Fruit fly (Drosophila melanogaster) whole organism, embryonic: ENCODE measurements around the gene CG14326.

Experiments used
- Aef1 ChIP-seq: fragments of 200-800 bp; sonication (Bioruptor generic); IDR thresholded peaks from 3 replicates; pipeline ENCODE4 v1.3.6; 2022; ENCODE audit warnings: missing biosample characterization, missing genetic modification characterization
- Bdp1 ChIP-seq: fragments of 200-800 bp; sonication (Bioruptor generic); optimal IDR thresholded peaks from 3 replicates; lab custom pipeline; 2016; ENCODE audit warnings: missing biosample characterization, missing genetic modification characterization
- Blimp-1 ChIP-seq: fragments of 200-800 bp; sonication (Bioruptor generic); optimal IDR thresholded peaks from 3 replicates; lab custom pipeline; 2018; ENCODE audit warnings: missing biosample characterization, missing genetic modification characterization, mild to moderate bottlenecking, moderate library complexity, missing genetic modification reagents
- CG10209 ChIP-seq: fragments of 200-800 bp; sonication (Bioruptor generic); optimal IDR thresholded peaks from 3 replicates; lab custom pipeline; 2017; ENCODE audit warnings: missing biosample characterization, mild to moderate bottlenecking, missing genetic modification characterization, missing genetic modification reagents
- CG10366 ChIP-seq: fragments of 200-800 bp; sonication (Bioruptor generic); IDR thresholded peaks from 2 replicates; pipeline ENCODE4 v1.3.6; 2022; ENCODE audit warnings: missing biosample characterization, missing genetic modification characterization
- CG10565 ChIP-seq: fragments of 200-800 bp; sonication (Bioruptor generic); optimal IDR thresholded peaks from 3 replicates; lab custom pipeline; 2016; ENCODE audit warnings: missing biosample characterization, mild to moderate bottlenecking, missing genetic modification characterization
- CG10654 ChIP-seq: fragments of 200-800 bp; sonication (Bioruptor generic); optimal IDR thresholded peaks from 2 replicates; lab custom pipeline; 2016; ENCODE audit warnings: missing biosample characterization, missing genetic modification characterization
- CG11723 ChIP-seq: fragments of 200-800 bp; sonication (Bioruptor generic); optimal IDR thresholded peaks from 2 replicates; lab custom pipeline; 2017; ENCODE audit warnings: missing biosample characterization, mild to moderate bottlenecking, missing genetic modification characterization
- CG13287 ChIP-seq: fragments of 200-800 bp; sonication (Bioruptor generic); IDR thresholded peaks from 2 replicates; pipeline ENCODE4 v1.3.6; 2022; ENCODE audit warnings: missing biosample characterization, missing genetic modification characterization; ENCODE audit not compliant: partially characterized antibody
- CG13624 ChIP-seq: fragments of 200-800 bp; sonication (Bioruptor generic); optimal IDR thresholded peaks from 2 replicates; lab custom pipeline; 2016; ENCODE audit warnings: missing biosample characterization, missing genetic modification characterization
- CG14014 ChIP-seq: fragments of 200-800 bp; sonication (Bioruptor generic); IDR thresholded peaks from 2 replicates; pipeline ENCODE4 v1.3.6; 2022; ENCODE audit warnings: missing biosample characterization, missing genetic modification characterization
- CG15011 ChIP-seq: fragments of 200-800 bp; sonication (Bioruptor generic); optimal IDR thresholded peaks from 3 replicates; lab custom pipeline; 2018; ENCODE audit warnings: missing biosample characterization, mild to moderate bottlenecking, missing genetic modification characterization
- CG15514 ChIP-seq: fragments of 200-800 bp; sonication (Bioruptor generic); optimal IDR thresholded peaks from 3 replicates; lab custom pipeline; 2017; ENCODE audit warnings: missing biosample characterization, missing genetic modification characterization, mild to moderate bottlenecking, moderate library complexity, missing genetic modification reagents
- CG17328 ChIP-seq: fragments of 200-800 bp; sonication (Bioruptor generic); IDR thresholded peaks from 2 replicates; pipeline ENCODE4 v1.3.6; 2022; ENCODE audit warnings: missing biosample characterization, missing genetic modification characterization
- CG18476 ChIP-seq: fragments of 200-800 bp; sonication (Bioruptor generic); optimal IDR thresholded peaks from 2 replicates; lab custom pipeline; 2016; ENCODE audit warnings: missing biosample characterization, mild to moderate bottlenecking, missing genetic modification characterization
- CG2116 ChIP-seq: fragments of 200-800 bp; sonication (Bioruptor generic); optimal IDR thresholded peaks from 3 replicates; lab custom pipeline; 2018; ENCODE audit warnings: missing biosample characterization, mild to moderate bottlenecking, missing genetic modification characterization
- CG2889 ChIP-seq: fragments of 200-800 bp; sonication (Bioruptor generic); IDR thresholded peaks from 3 replicates; pipeline ENCODE4 v1.3.6; 2022; ENCODE audit warnings: missing biosample characterization, missing genetic modification characterization
- CG4424 ChIP-seq: fragments of 200-800 bp; sonication (Bioruptor generic); optimal IDR thresholded peaks from 3 replicates; lab custom pipeline; 2016; ENCODE audit warnings: missing biosample characterization, missing genetic modification characterization
- CG6254 ChIP-seq: fragments of 200-800 bp; sonication (Bioruptor generic); optimal IDR thresholded peaks from 3 replicates; lab custom pipeline; 2017; ENCODE audit warnings: mild to moderate bottlenecking, missing biosample characterization, missing genetic modification reagents, missing genetic modification characterization
- CG6272 ChIP-seq: fragments of 200-800 bp; sonication (Bioruptor generic); IDR thresholded peaks from 2 replicates; pipeline ENCODE4 v1.3.6; 2022; ENCODE audit warnings: missing biosample characterization, missing genetic modification characterization
- CG7839 ChIP-seq: fragments of 200-800 bp; sonication (Bioruptor generic); optimal IDR thresholded peaks from 3 replicates; lab custom pipeline; 2018; ENCODE audit warnings: missing biosample characterization, mild to moderate bottlenecking, missing genetic modification characterization, moderate library complexity
- CG8281 ChIP-seq: fragments of 200-800 bp; sonication (Bioruptor generic); optimal IDR thresholded peaks from 2 replicates; lab custom pipeline; 2018; ENCODE audit warnings: missing biosample characterization, mild to moderate bottlenecking, missing genetic modification characterization, moderate library complexity
- CG8944 ChIP-seq: fragments of 200-800 bp; sonication (Bioruptor generic); optimal IDR thresholded peaks from 3 replicates; lab custom pipeline; 2016; ENCODE audit warnings: missing biosample characterization, missing genetic modification characterization
- D ChIP-seq, 2 experiments: fragments of 200-800 bp in 1 of 2; fragments of >200 bp in 1 of 2; sonication (Bioruptor generic) in 1 of 2; optimal IDR thresholded peaks; 2 replicates in 1 of 2; 3 replicates in 1 of 2; lab custom pipeline; 2017; ENCODE audit warnings: mild to moderate bottlenecking in 1 of 2, missing biosample characterization in 1 of 2, missing genetic modification characterization in 1 of 2, missing genetic modification reagents in 1 of 2
- Dp ChIP-seq: fragments of 200-800 bp; sonication (Bioruptor generic); optimal IDR thresholded peaks from 2 replicates; lab custom pipeline; 2018; ENCODE audit warnings: missing biosample characterization, mild to moderate bottlenecking, missing genetic modification characterization, moderate library complexity
- E2f2 ChIP-seq: fragments of 200-800 bp; sonication (Bioruptor generic); IDR thresholded peaks from 2 replicates; pipeline ENCODE4 v1.3.6; 2022; ENCODE audit warnings: missing biosample characterization, missing genetic modification characterization
- Hr39 ChIP-seq: fragments of >200 bp; optimal IDR thresholded peaks from 2 replicates; lab custom pipeline; 2017
- Hr51 ChIP-seq, 2 experiments: fragments of 200-800 bp; sonication (Bioruptor generic); optimal IDR thresholded peaks; 2 replicates in 1 of 2; 3 replicates in 1 of 2; lab custom pipeline; 2016 to 2018; ENCODE audit warnings: missing biosample characterization in 2 of 2, missing genetic modification characterization in 2 of 2, mild to moderate bottlenecking in 1 of 2, moderate library complexity in 1 of 2
- Med ChIP-seq: fragments of 200-800 bp; sonication (Bioruptor generic); peaks from one replicate; lab custom pipeline; 2016; ENCODE audit warnings: missing biosample characterization, missing genetic modification characterization, mild to moderate bottlenecking, inconsistent platforms, moderate library complexity
- Rx ChIP-seq: fragments of 200-800 bp; sonication (Bioruptor generic); IDR thresholded peaks from 2 replicates; pipeline ENCODE4 v1.3.6; 2022; ENCODE audit warnings: missing biosample characterization, missing genetic modification characterization
- ab ChIP-seq: fragments of 200-800 bp; sonication (Bioruptor generic); optimal IDR thresholded peaks from 2 replicates; lab custom pipeline; 2016; ENCODE audit warnings: missing biosample characterization, missing genetic modification characterization
- crc ChIP-seq: fragments of 200-800 bp; sonication (Bioruptor generic); optimal IDR thresholded peaks from 2 replicates; lab custom pipeline; 2016; ENCODE audit warnings: missing biosample characterization, missing genetic modification characterization
- danr ChIP-seq: fragments of 200-800 bp; sonication (Bioruptor generic); IDR thresholded peaks from 2 replicates; pipeline ENCODE4 v1.3.6; 2022; ENCODE audit warnings: missing biosample characterization, missing genetic modification characterization
- disco-r ChIP-seq: fragments of 200-800 bp; sonication (Bioruptor generic); optimal IDR thresholded peaks from 2 replicates; lab custom pipeline; 2016; ENCODE audit warnings: missing biosample characterization, missing genetic modification characterization
- dm ChIP-seq: fragments of 200-800 bp; sonication (Bioruptor generic); optimal IDR thresholded peaks from 3 replicates; lab custom pipeline; 2016; ENCODE audit warnings: missing biosample characterization, missing genetic modification characterization
- dmrt11E ChIP-seq: fragments of 200-800 bp; sonication (Bioruptor generic); optimal IDR thresholded peaks from 3 replicates; lab custom pipeline; 2018; ENCODE audit warnings: missing biosample characterization, mild to moderate bottlenecking, missing genetic modification characterization, moderate library complexity
- fd96Cb ChIP-seq: fragments of 200-800 bp; sonication (Bioruptor generic); optimal IDR thresholded peaks from 2 replicates; lab custom pipeline; 2018; ENCODE audit warnings: missing biosample characterization, mild to moderate bottlenecking, missing genetic modification characterization, moderate library complexity
- gsb ChIP-seq: fragments of 200-800 bp; sonication (Bioruptor generic); IDR thresholded peaks from 2 replicates; pipeline ENCODE4 v1.3.6; 2022; ENCODE audit warnings: missing biosample characterization, missing genetic modification characterization
- lmd ChIP-seq: fragments of 200-800 bp; sonication (Bioruptor generic); IDR thresholded peaks from 2 replicates; pipeline ENCODE4 v1.3.6; 2022; ENCODE audit warnings: missing biosample characterization, missing genetic modification characterization
- nom ChIP-seq: fragments of 200-800 bp; sonication (Bioruptor generic); optimal IDR thresholded peaks from 2 replicates; lab custom pipeline; 2017; ENCODE audit warnings: missing biosample characterization, missing genetic modification characterization, mild to moderate bottlenecking, moderate library complexity, missing genetic modification reagents
- onecut ChIP-seq: fragments of 200-800 bp; sonication (Bioruptor generic); IDR thresholded peaks from 2 replicates; pipeline ENCODE4 v1.3.6; 2022; ENCODE audit warnings: missing biosample characterization, missing genetic modification characterization
- peb ChIP-seq: fragments of 200-800 bp; sonication (Bioruptor generic); IDR thresholded peaks from 2 replicates; pipeline ENCODE4 v1.3.6; 2022; ENCODE audit warnings: missing biosample characterization, missing genetic modification characterization
- pum ChIP-seq: fragments of 200-800 bp; sonication (Bioruptor generic); optimal IDR thresholded peaks from 2 replicates; lab custom pipeline; 2016; ENCODE audit warnings: missing biosample characterization, missing genetic modification characterization
- ro ChIP-seq: fragments of 200-800 bp; sonication (Bioruptor generic); IDR thresholded peaks from 2 replicates; pipeline ENCODE4 v1.3.6; 2022; ENCODE audit warnings: missing biosample characterization, missing genetic modification characterization
- seq ChIP-seq: fragments of 200-800 bp; sonication (Bioruptor generic); IDR thresholded peaks from 2 replicates; pipeline ENCODE4 v1.3.6; 2022; ENCODE audit warnings: missing biosample characterization, missing genetic modification characterization
- sqz ChIP-seq: fragments of 200-800 bp; sonication (Bioruptor generic); optimal IDR thresholded peaks from 3 replicates; lab custom pipeline; 2018; ENCODE audit warnings: missing biosample characterization, mild to moderate bottlenecking, missing genetic modification characterization
- sr ChIP-seq: fragments of 200-800 bp; sonication (Bioruptor generic); IDR thresholded peaks from 3 replicates; pipeline ENCODE4 v1.3.6; 2022; ENCODE audit warnings: missing biosample characterization, missing genetic modification characterization
- stc ChIP-seq: fragments of 200-800 bp; sonication (Bioruptor generic); IDR thresholded peaks from 2 replicates; pipeline ENCODE4 v1.3.6; 2022; ENCODE audit warnings: missing biosample characterization, missing genetic modification characterization
- wek ChIP-seq: fragments of 200-800 bp; sonication (Bioruptor generic); optimal IDR thresholded peaks from 3 replicates; lab custom pipeline; 2018; ENCODE audit warnings: missing biosample characterization, mild to moderate bottlenecking, missing genetic modification characterization, moderate library complexity

Gene CG14326

dm6 chr3R:17646102-17647050, 27.5 kb downstream of the CG14326 start (continued):
- TF ChIP-seq CG6272 (GFP tag; lab: Robert Waterston, UW), result 0 out of 2 replicates have a peak, but pooled peaks have one; percentile 15
- TF ChIP-seq CG14014 (GFP tag; lab: Robert Waterston, UW), result no peak
- no peak for TF ChIP-seq CG10209 (GFP tag; lab: Kevin White, UChicago)
- TF ChIP-seq CG13624, result peak; percentile 33
- no peak for TF ChIP-seq CG10366 (GFP tag; lab: Robert Waterston, UW)
- TF ChIP-seq CG2889 (GFP tag; lab: Robert Waterston, UW), result no peak
- no peak for TF ChIP-seq CG8281 (tag; lab: Kevin White, UChicago)
- no peak for TF ChIP-seq peb (GFP tag; lab: Robert Waterston, UW)
- no peak for TF ChIP-seq ab (GFP tag; lab: Kevin White, UChicago)
- TF ChIP-seq gsb, result no peak
- no peak for TF ChIP-seq lmd (GFP tag; lab: Robert Waterston, UW)
- TF ChIP-seq Rx (GFP tag; lab: Robert Waterston, UW), result no peak
- no peak for TF ChIP-seq onecut
- TF ChIP-seq CG15514, result no peak
- no peak for TF ChIP-seq D (optimal IDR thresholded peaks at IDR 0.05; lab: Kevin White, UChicago)
- no peak for TF ChIP-seq D (GFP tag; optimal IDR thresholded peaks at IDR 0.05; lab: Kevin White, UChicago)
- no peak for TF ChIP-seq CG15011 (GFP tag; lab: Kevin White, UChicago)
- TF ChIP-seq CG7839 (tag; lab: Kevin White, UChicago), result no peak
- no peak for TF ChIP-seq fd96Cb (tag; lab: Kevin White, UChicago)
- no peak for TF ChIP-seq stc (GFP tag; lab: Robert Waterston, UW)
- TF ChIP-seq Aef1, result no peak
- TF ChIP-seq Hr39, result no peak
- no peak for TF ChIP-seq CG2116 (GFP tag; lab: Kevin White, UChicago)
- TF ChIP-seq CG6254 (GFP tag; lab: Kevin White, UChicago), result no peak
- TF ChIP-seq nom (GFP tag; lab: Kevin White, UChicago), result no peak
- TF ChIP-seq CG13287 (GFP tag; lab: Robert Waterston, UW), result peak; percentile 39; the same call in 1 of the 2 replicates
- no peak for TF ChIP-seq Hr51 (GFP tag; optimal IDR thresholded peaks at IDR 0.05; lab: Kevin White, UChicago)
- TF ChIP-seq sqz, result no peak
- TF ChIP-seq Bdp1 (GFP tag; lab: Kevin White, UChicago), result peak; percentile 98
- TF ChIP-seq dmrt11E (tag; lab: Kevin White, UChicago), result no peak
- TF ChIP-seq CG11723 (GFP tag; lab: Kevin White, UChicago), result no peak
- TF ChIP-seq Med, result peak; percentile 66
- no peak for TF ChIP-seq danr (GFP tag; lab: Robert Waterston, UW)
- TF ChIP-seq CG10654 (GFP tag; lab: Kevin White, UChicago), result no peak
- no peak; the same call in 2 of the 3 replicates for TF ChIP-seq sr (GFP tag; lab: Robert Waterston, UW)
- TF ChIP-seq CG18476 (GFP tag; lab: Kevin White, UChicago), result no peak
- no peak for TF ChIP-seq Blimp-1 (GFP tag; lab: Kevin White, UChicago)
- TF ChIP-seq pum (GFP tag; lab: Kevin White, UChicago), result no peak
- no peak for TF ChIP-seq dm
- TF ChIP-seq wek (GFP tag; lab: Kevin White, UChicago), result no peak
- no peak for TF ChIP-seq Dp (GFP tag; lab: Kevin White, UChicago)
- TF ChIP-seq seq (GFP tag; lab: Robert Waterston, UW), result no peak
- no peak for TF ChIP-seq CG17328
- no peak for TF ChIP-seq disco-r (GFP tag; lab: Kevin White, UChicago)
- TF ChIP-seq CG10565 (GFP tag; lab: Kevin White, UChicago), result no peak
- TF ChIP-seq CG8944 (GFP tag; lab: Kevin White, UChicago), result no peak
- no peak for TF ChIP-seq crc
- no peak for TF ChIP-seq ro (GFP tag; lab: Robert Waterston, UW)
- no peak for TF ChIP-seq CG4424
- no peak for TF ChIP-seq E2f2 (GFP tag; lab: Robert Waterston, UW)
